Fruit fly (Drosophila melanogaster): ENCODE data around the gene CG1571.

The CG1571 gene

DNA sequence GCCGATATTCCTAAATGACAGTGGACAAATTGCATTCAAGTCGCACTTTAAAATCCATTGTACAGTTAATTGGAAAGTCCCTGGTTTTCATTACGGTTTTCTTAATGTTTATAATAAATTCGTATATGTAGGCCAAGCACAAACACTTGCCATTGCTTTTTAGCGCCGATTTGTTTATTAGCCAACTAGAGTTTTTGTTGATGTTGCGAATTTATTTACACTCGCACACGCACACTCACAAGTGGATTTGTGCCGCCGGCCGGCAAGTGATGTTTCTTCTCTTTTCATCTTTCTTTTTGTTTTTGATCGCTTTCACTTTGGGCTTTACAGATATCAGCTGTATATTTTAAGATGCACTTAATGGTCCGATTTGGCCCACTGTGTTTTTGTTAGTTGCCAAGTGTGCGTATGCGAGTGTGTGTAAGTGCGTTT lies 18.4 kb upstream of the CG1571 start (continued):
- TF ChIP-seq zen2 (GFP tag; IDR thresholded peaks at IDR 0.05; ENCODE audit: partially characterized antibody) (no peak), CG3163 (GFP tag; optimal IDR thresholded peaks at IDR 0.05) (peak; percentile 32), CG31388 (GFP tag; optimal IDR thresholded peaks at IDR 0.05) (no peak), CG10267 (tag; optimal IDR thresholded peaks at IDR 0.05) (peak; percentile 52), CG17612 (GFP tag; IDR thresholded peaks at IDR 0.05) (no peak), prd (optimal IDR thresholded peaks at IDR 0.05) (no peak), prd (GFP tag; IDR thresholded peaks at IDR 0.05) (peak; percentile 72), fd102C (GFP tag; optimal IDR thresholded peaks at IDR 0.05) (no peak), CG15011 (GFP tag; optimal IDR thresholded peaks at IDR 0.05) (peak; percentile 70), nom (GFP tag; optimal IDR thresholded peaks at IDR 0.05) (no peak), CG2129 (GFP tag; IDR thresholded peaks at IDR 0.05; ENCODE audit: partially characterized antibody) (no peak), Xrp1 (GFP tag; IDR thresholded peaks at IDR 0.05) (peak; percentile 63), CG11456 (GFP tag; IDR thresholded peaks at IDR 0.05) (peak; percentile 70; the same call in 1 of the 3 replicates), dimm (GFP tag; IDR thresholded peaks at IDR 0.05) (no peak), Sox100B (GFP tag; optimal IDR thresholded peaks at IDR 0.05) (peak; percentile 87), CG11085 (GFP tag; IDR thresholded peaks at IDR 0.05) (peak; percentile 49; the same call in 1 of the 2 replicates), CG7271 (tag; optimal IDR thresholded peaks at IDR 0.05) (no peak), CG6654 (GFP tag; optimal IDR thresholded peaks at IDR 0.05) (peak; percentile 77), tna (GFP tag; IDR thresholded peaks at IDR 0.05; ENCODE audit: partially characterized antibody) (no peak)

DNA sequence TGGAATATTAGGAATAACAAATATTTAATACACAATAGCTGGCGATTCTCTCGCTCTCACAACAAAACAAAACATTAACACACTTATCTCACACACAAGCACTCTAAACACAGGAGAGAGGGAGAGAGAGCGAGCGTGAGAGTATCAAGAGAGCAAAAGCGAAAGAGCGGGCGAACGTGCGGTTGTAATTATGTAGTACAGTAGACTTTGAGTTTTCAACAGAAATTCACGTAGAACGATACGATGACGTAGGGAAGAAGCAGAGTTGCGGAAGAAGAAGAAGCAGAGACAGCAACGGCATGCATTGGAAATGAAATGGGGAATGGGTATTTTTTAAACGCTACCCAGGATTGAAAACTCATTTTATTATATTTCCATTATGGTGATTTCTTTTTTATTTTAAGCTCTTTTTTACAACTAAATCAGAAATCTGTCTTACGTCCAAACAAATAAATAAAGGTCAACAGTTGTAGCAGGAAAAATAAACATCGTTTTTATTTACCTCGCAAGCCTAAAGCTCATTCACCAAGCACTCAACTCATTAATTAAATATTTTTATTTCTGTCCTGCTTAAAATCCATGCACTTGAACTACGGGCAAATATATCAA lies 17.7 kb upstream of the CG1571 start:
- no peak for TF ChIP-seq crol (GFP tag; IDR thresholded peaks at IDR 0.05)
- TF ChIP-seq CG9727 (GFP tag; optimal IDR thresholded peaks at IDR 0.05): peak; percentile 19
- TF ChIP-seq CG9215 (GFP tag; IDR thresholded peaks at IDR 0.05): no peak
- TF ChIP-seq dmrt11E (tag; optimal IDR thresholded peaks at IDR 0.05): peak; percentile 13
- TF ChIP-seq CG2712 (tag; optimal IDR thresholded peaks at IDR 0.05): peak; percentile 12
- TF ChIP-seq CG6791 (GFP tag; IDR thresholded peaks at IDR 0.05; ENCODE audit: partially characterized antibody): no peak; the same call in 2 of the 3 replicates
- peak; percentile 68 for TF ChIP-seq nerfin-1 (tag; optimal IDR thresholded peaks at IDR 0.05)
- peak; percentile 43; the same call in 2 of the 3 replicates for TF ChIP-seq CG34224 (GFP tag; IDR thresholded peaks at IDR 0.05; ENCODE audit: partially characterized antibody)
- TF ChIP-seq Blimp-1 (GFP tag; optimal IDR thresholded peaks at IDR 0.05): peak; percentile 15
- TF ChIP-seq unc-4 (GFP tag; IDR thresholded peaks at IDR 0.05; ENCODE audit: partially characterized antibody): 0 out of 2 replicates have a peak, but pooled peaks have one; percentile 29
- peak; percentile 19 for TF ChIP-seq CG18262 (tag; optimal IDR thresholded peaks at IDR 0.05)
- peak; percentile 23 for TF ChIP-seq HHEX (GFP tag; optimal IDR thresholded peaks at IDR 0.05)
- TF ChIP-seq wdn (GFP tag; IDR thresholded peaks at IDR 0.05): no peak
- peak; percentile 46 for TF ChIP-seq CG1832 (GFP tag; optimal IDR thresholded peaks at IDR 0.05)
- TF ChIP-seq CG10654 (GFP tag; optimal IDR thresholded peaks at IDR 0.05): no peak
- TF ChIP-seq CG17385 (GFP tag; optimal IDR thresholded peaks at IDR 0.05): peak; percentile 99
- no peak for TF ChIP-seq CG6854 (GFP tag; optimal IDR thresholded peaks at IDR 0.05)
- TF ChIP-seq chinmo (GFP tag; IDR thresholded peaks at IDR 0.05; ENCODE audit: partially characterized antibody): peak; percentile 32; the same call in 2 of the 4 replicates
- peak in 1 of 2 experiments; percentile 52 for TF ChIP-seq eve (GFP tag; optimal IDR thresholded peaks at IDR 0.05)
- TF ChIP-seq Trl (optimal IDR thresholded peaks at IDR 0.05): peak; percentile 97 to 99
- TF ChIP-seq Trl (GFP tag; optimal IDR thresholded peaks at IDR 0.05): no peak
- TF ChIP-seq Bgb (GFP tag; IDR thresholded peaks at IDR 0.05; ENCODE audit: partially characterized antibody): no peak
- peak; percentile 10 for TF ChIP-seq HLHmδ (GFP tag; optimal IDR thresholded peaks at IDR 0.05)
- TF ChIP-seq CG13287 (GFP tag; IDR thresholded peaks at IDR 0.05; ENCODE audit: partially characterized antibody): peak; percentile 23; the same call in 1 of the 2 replicates
- no peak for TF ChIP-seq CG11723 (GFP tag; optimal IDR thresholded peaks at IDR 0.05)
- no peak for TF ChIP-seq crp (GFP tag; optimal IDR thresholded peaks at IDR 0.05)
- peak; percentile 6 for TF ChIP-seq Dek (tag; optimal IDR thresholded peaks at IDR 0.05)
- no peak for TF ChIP-seq CG16815 (GFP tag; optimal IDR thresholded peaks at IDR 0.05)
- TF ChIP-seq gem (tag; optimal IDR thresholded peaks at IDR 0.05): peak; percentile 34
- TF ChIP-seq Sox100B (GFP tag; optimal IDR thresholded peaks at IDR 0.05): peak; percentile 39
